Fruit fly (Drosophila melanogaster): Measurements from ENCODE around the gene Hsc70-1.

The Hsc70-1 gene

DNA sequence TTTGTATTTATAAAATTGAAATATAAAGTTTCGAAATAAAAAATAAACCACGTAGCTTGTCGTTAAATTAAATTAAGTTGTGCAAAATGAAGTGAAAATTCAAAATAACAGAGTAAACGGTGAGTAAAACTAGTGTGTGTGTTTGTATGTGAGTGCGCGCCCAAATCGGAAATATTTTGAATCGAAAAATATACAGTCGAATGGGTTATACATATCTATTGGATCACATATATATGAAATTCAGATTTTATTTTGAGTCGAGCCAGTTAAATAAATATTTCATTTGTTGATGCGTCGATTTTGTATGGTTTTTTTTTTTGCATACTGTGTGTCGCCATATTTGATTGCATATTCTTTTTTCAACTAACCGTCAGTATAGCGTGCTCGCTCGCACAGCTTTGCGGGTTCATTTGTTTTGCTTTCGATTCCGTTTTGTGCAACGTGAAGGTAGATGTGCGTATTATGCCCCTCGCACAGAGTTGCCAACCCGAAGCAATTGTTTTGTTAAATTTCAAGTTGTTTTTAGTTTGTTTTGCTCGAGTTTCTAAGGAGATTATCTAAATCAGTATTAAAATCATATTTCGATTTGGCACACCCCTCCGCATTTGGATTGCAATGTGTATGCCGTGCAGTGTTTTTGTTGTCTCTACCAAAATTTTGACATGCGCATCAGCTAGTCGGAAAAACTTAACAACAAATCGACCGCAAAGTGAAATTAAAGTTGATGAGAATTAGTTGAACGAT, 29.6 kb downstream of the Hsc70-1 start:
- TF ChIP-seq noc (tag; optimal IDR thresholded peaks at IDR 0.05), result peak; percentile 23

DNA sequence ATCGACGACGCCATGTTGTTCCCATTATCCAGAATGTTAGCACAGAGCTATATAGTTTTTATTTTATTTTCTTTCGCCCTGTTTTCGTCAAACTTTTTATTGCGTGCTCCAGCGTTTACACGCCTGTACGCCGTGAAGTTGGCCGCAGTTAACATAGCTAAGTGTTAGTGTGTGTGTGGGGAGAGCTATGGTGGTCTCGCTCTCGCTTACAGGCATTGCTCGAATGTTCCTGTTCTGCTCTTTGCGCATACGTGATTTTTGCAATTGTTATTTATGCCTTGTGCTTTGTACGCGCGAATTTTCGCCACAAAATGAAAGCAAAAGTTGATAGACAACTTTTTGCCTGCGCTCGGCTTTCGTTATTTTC, 30.2 kb downstream of the Hsc70-1 start:
- TF ChIP-seq noc (tag; optimal IDR thresholded peaks at IDR 0.05), result no peak

DNA sequence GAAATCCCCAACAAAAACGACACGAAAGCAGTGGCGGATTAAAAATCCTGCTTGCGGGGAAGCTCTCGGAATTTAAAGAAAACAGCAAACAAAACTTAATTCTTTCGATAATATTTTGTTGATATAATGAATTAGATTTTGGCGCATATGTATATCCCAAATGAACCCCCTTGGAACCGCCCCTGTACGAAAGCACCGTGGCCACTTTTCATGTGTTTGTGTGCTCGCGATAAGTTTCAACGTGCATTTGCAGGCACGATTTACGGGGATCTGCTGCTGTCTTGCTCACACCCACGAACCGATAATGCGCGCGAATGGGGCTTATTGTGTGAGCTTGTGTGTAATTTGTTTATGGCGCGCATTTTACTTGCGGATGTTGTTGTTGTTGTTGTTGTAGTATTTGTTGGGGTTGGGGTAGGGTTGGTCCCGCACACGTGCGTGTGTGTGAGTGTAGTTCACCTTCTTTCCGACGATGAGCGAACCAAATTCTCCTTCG, 31.1 kb downstream of the Hsc70-1 start:
- peak; percentile 96 for TF ChIP-seq noc (tag; optimal IDR thresholded peaks at IDR 0.05)

DNA sequence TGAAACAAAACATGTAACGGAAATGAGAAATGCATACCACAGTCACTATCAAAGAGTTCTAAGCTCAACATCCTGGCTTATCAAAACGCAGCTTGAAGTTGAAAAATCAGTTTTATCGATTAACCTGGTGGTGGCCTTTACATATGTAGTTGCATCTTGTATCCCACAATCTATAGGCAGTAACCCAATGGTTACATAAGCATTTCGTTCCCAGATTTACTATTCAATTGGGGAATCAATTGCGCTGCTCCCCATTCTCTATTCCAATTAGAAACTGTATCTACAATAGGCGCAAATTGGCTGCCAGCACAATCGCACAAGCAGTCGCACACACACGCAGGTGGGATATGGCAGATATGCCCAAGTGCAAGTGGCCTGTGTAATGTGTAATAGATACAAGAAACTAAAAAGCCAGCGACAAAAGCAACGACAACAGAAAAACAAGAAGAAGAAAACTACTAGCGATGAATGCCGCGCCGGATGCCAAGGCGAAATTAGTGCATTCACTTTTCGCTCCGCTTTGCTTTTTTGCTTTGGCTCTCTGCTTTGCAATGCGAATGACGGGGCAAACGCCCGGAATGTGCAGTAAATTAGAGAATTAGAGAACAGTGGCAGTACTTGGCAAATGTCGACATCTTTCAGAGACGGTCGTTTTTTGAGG, 31.9 kb downstream of the Hsc70-1 start:
- TF ChIP-seq noc (tag; optimal IDR thresholded peaks at IDR 0.05), result no peak

DNA sequence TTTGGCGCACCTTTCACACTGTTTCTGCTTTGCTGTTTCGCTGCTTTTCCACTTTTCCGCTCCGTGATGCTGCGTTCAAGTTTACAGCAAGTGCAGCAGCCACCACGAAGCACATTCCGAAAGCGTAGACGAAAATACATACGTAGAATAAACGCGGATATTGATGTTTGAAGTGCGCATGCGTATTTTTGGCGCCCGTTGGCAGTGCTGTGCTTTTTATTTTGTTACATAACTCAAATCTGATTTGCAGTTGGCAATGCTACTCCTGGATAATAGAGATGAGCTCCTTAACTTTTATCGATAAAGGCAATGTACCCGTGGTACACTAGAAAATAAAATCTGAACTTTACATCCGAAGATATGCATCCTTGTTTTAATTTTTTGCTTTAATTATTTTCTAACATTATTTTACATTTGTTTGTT, 32.9 kb downstream of the Hsc70-1 start:
- TF ChIP-seq noc (tag; optimal IDR thresholded peaks at IDR 0.05), result no peak

DNA sequence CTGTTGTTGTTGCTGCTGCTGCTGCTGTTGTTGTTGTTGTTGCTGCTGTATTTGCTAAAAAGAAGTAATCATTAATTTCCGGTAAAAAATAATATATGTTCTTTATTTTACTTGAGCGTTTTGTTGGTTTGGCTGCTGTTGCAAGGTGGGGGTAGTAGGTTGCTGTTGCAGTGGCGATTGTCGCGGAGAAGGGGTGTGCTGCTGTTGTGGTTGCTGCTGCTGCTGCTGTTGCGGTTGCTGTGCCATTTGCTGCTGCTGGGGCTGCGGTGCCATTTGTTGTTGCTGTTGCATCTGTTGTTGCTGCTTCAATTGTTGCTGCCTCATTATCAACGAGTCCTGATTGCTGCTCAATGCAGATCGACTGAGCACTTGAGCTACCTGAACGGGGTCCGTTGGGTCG, 51.9 kb downstream of the Hsc70-1 start:
- no peak for TF ChIP-seq noc (tag; optimal IDR thresholded peaks at IDR 0.05)
